Fruit fly (Drosophila melanogaster) whole organism, prepupa: ENCODE data around the gene CG33689.

ENCODE experiments used
- Blimp-1 ChIP-seq: fragments of 200-800 bp; sonication (Bioruptor generic); optimal IDR thresholded peaks from 3 replicates; lab custom pipeline; 2017; ENCODE audit warnings: missing biosample characterization, missing genetic modification characterization, mild to moderate bottlenecking, moderate library complexity, missing genetic modification reagents
- CG10631 ChIP-seq: fragments of 200-800 bp; sonication (Bioruptor generic); optimal IDR thresholded peaks from 2 replicates; lab custom pipeline; 2016; ENCODE audit warnings: missing biosample characterization, missing genetic modification characterization
- CG10669 ChIP-seq: fragments of 200-800 bp; sonication (Bioruptor generic); optimal IDR thresholded peaks from 3 replicates; lab custom pipeline; 2018; ENCODE audit warnings: missing biosample characterization, mild to moderate bottlenecking, missing genetic modification characterization, moderate library complexity
- CG11762 ChIP-seq: fragments of 200-800 bp; sonication (Bioruptor generic); optimal IDR thresholded peaks from 3 replicates; lab custom pipeline; 2016; ENCODE audit warnings: missing biosample characterization, missing genetic modification characterization; ENCODE audit not compliant: insufficient read depth
- CG16779 ChIP-seq: fragments of 200-800 bp; sonication (Bioruptor generic); optimal IDR thresholded peaks from 3 replicates; lab custom pipeline; 2017; ENCODE audit warnings: missing biosample characterization, mild to moderate bottlenecking, missing genetic modification characterization
- CG3032 ChIP-seq: fragments of 200-800 bp; optimal IDR thresholded peaks from 2 replicates; lab custom pipeline; 2019; ENCODE audit warnings: missing biosample characterization, mild to moderate bottlenecking, missing genetic modification characterization, moderate library complexity
- CG31627 ChIP-seq: fragments of 200-800 bp; sonication (Bioruptor generic); optimal IDR thresholded peaks from 3 replicates; lab custom pipeline; 2016; ENCODE audit warnings: missing biosample characterization, missing genetic modification characterization
- CG32006 ChIP-seq: fragments of 200-800 bp; sonication (Bioruptor generic); optimal IDR thresholded peaks from 3 replicates; lab custom pipeline; 2017; ENCODE audit warnings: missing biosample characterization, mild to moderate bottlenecking, missing genetic modification characterization
- CG34406 ChIP-seq: fragments of 200-800 bp; sonication (Bioruptor generic); optimal IDR thresholded peaks from 3 replicates; lab custom pipeline; 2016; ENCODE audit warnings: missing biosample characterization, missing genetic modification characterization
- CG3919 ChIP-seq: fragments of 200-800 bp; sonication (Bioruptor generic); optimal IDR thresholded peaks from 3 replicates; lab custom pipeline; 2016; ENCODE audit warnings: missing biosample characterization, missing genetic modification characterization
- CG4318 ChIP-seq: fragments of 200-800 bp; sonication (Bioruptor generic); optimal IDR thresholded peaks from 3 replicates; lab custom pipeline; 2017; ENCODE audit warnings: missing biosample characterization, mild to moderate bottlenecking, missing genetic modification characterization
- CG6276 ChIP-seq: fragments of 200-800 bp; sonication (Bioruptor generic); optimal IDR thresholded peaks from 2 replicates; lab custom pipeline; 2017; ENCODE audit warnings: missing biosample characterization, mild to moderate bottlenecking, missing genetic modification characterization
- CG6792 ChIP-seq: fragments of 200-800 bp; sonication (Bioruptor generic); optimal IDR thresholded peaks from 3 replicates; lab custom pipeline; 2016; ENCODE audit warnings: missing biosample characterization, missing genetic modification characterization
- CG6808 ChIP-seq: fragments of 200-800 bp; sonication (Bioruptor generic); optimal IDR thresholded peaks from 3 replicates; lab custom pipeline; 2017; ENCODE audit warnings: missing biosample characterization, missing genetic modification characterization, mild to moderate bottlenecking, moderate library complexity, missing genetic modification reagents
- CG6854 ChIP-seq: fragments of 200-800 bp; sonication (Bioruptor generic); optimal IDR thresholded peaks from 2 replicates; lab custom pipeline; 2017; ENCODE audit warnings: missing biosample characterization, mild to moderate bottlenecking, missing genetic modification characterization
- CG8632 ChIP-seq: fragments of 200-800 bp; sonication (Bioruptor generic); optimal IDR thresholded peaks from 3 replicates; lab custom pipeline; 2016; ENCODE audit warnings: missing biosample characterization, missing genetic modification characterization
- CG9139 ChIP-seq: fragments of 200-800 bp; sonication (Bioruptor generic); optimal IDR thresholded peaks from 3 replicates; lab custom pipeline; 2017; ENCODE audit warnings: missing biosample characterization, mild to moderate bottlenecking, missing genetic modification characterization
- Eip78C ChIP-seq: fragments of 200-800 bp; sonication (Bioruptor generic); peaks from one replicate; lab custom pipeline; 2016; ENCODE audit warnings: missing biosample characterization, missing genetic modification characterization
- Eip93F ChIP-seq: fragments of 200-800 bp; sonication (Bioruptor generic); optimal IDR thresholded peaks from 2 replicates; lab custom pipeline; 2016; ENCODE audit warnings: missing biosample characterization, mild to moderate bottlenecking, missing genetic modification characterization
- Ets96B ChIP-seq: fragments of 200-800 bp; optimal IDR thresholded peaks from 2 replicates; lab custom pipeline; 2019; ENCODE audit warnings: missing biosample characterization, mild to moderate bottlenecking, missing genetic modification characterization, moderate library complexity
- Hr38 ChIP-seq: sonication (Bioruptor generic); optimal IDR thresholded peaks from 2 replicates; lab custom pipeline; 2016; ENCODE audit warnings: missing biosample characterization, missing genetic modification characterization
- Hr39 ChIP-seq: fragments of 200-800 bp; sonication (Bioruptor generic); optimal IDR thresholded peaks from 2 replicates; lab custom pipeline; 2016; ENCODE audit warnings: missing biosample characterization, missing genetic modification characterization
- Lpt ChIP-seq: fragments of 200-800 bp; sonication (Bioruptor generic); optimal IDR thresholded peaks from 3 replicates; lab custom pipeline; 2016; ENCODE audit warnings: missing biosample characterization, missing genetic modification characterization
- Met ChIP-seq: fragments of 200-800 bp; sonication (Bioruptor generic); optimal IDR thresholded peaks from 3 replicates; lab custom pipeline; 2016; ENCODE audit warnings: missing biosample characterization, missing genetic modification characterization
- OdsH ChIP-seq: fragments of 200-800 bp; sonication (Bioruptor generic); optimal IDR thresholded peaks from 3 replicates; lab custom pipeline; 2016; ENCODE audit warnings: missing biosample characterization, missing genetic modification characterization
- Smox ChIP-seq: fragments of 200-800 bp; sonication (Bioruptor generic); optimal IDR thresholded peaks from 3 replicates; lab custom pipeline; 2016; ENCODE audit warnings: missing biosample characterization, missing genetic modification characterization
- Sox102F ChIP-seq: fragments of 200-800 bp; sonication (Bioruptor generic); optimal IDR thresholded peaks from 2 replicates; lab custom pipeline; 2016; ENCODE audit warnings: missing biosample characterization, mild to moderate bottlenecking, missing genetic modification characterization
- Sox15 ChIP-seq: fragments of 200-800 bp; sonication (Bioruptor generic); optimal IDR thresholded peaks from 3 replicates; lab custom pipeline; 2016; ENCODE audit warnings: missing biosample characterization, missing genetic modification characterization
- acj6 ChIP-seq: fragments of 200-800 bp; sonication (Bioruptor generic); optimal IDR thresholded peaks from 3 replicates; lab custom pipeline; 2016; ENCODE audit warnings: missing biosample characterization, missing genetic modification characterization
- cyc ChIP-seq: fragments of 200-800 bp; sonication (Bioruptor generic); optimal IDR thresholded peaks from 3 replicates; lab custom pipeline; 2016; ENCODE audit warnings: missing biosample characterization, missing genetic modification characterization
- dac ChIP-seq: fragments of 200-800 bp; sonication (Bioruptor generic); optimal IDR thresholded peaks from 2 replicates; lab custom pipeline; 2017; ENCODE audit warnings: missing biosample characterization, mild to moderate bottlenecking, missing genetic modification characterization
- eg ChIP-seq: fragments of 200-800 bp; sonication (Bioruptor generic); IDR thresholded peaks from 3 replicates; pipeline ENCODE4 v1.3.6; 2022; ENCODE audit warnings: missing biosample characterization, missing genetic modification characterization
- esn ChIP-seq: fragments of 200-800 bp; sonication (Bioruptor generic); optimal IDR thresholded peaks from 2 replicates; lab custom pipeline; 2016; ENCODE audit warnings: missing biosample characterization, mild to moderate bottlenecking, missing genetic modification characterization, moderate library complexity
- fd59A ChIP-seq: fragments of 200-800 bp; sonication (Bioruptor generic); optimal IDR thresholded peaks from 2 replicates; lab custom pipeline; 2017; ENCODE audit warnings: missing biosample characterization, mild to moderate bottlenecking, missing genetic modification characterization, missing genetic modification reagents
- fkh ChIP-seq: fragments of 200-800 bp; sonication (Bioruptor generic); optimal IDR thresholded peaks from 3 replicates; lab custom pipeline; 2017; ENCODE audit warnings: missing biosample characterization, mild to moderate bottlenecking, missing genetic modification characterization, moderate library complexity
- lz ChIP-seq: fragments of 200-800 bp; sonication (Bioruptor generic); optimal IDR thresholded peaks from 3 replicates; lab custom pipeline; 2016; ENCODE audit warnings: missing biosample characterization, missing genetic modification characterization
- pdm3 ChIP-seq: fragments of 200-800 bp; sonication (Bioruptor generic); optimal IDR thresholded peaks from 3 replicates; lab custom pipeline; 2016; ENCODE audit warnings: missing biosample characterization, missing genetic modification characterization
- salr ChIP-seq, 2 experiments: fragments of 200-800 bp; sonication (Bioruptor generic); optimal IDR thresholded peaks; 3 replicates each; lab custom pipeline; 2016 to 2018; ENCODE audit warnings: missing biosample characterization in 2 of 2, missing genetic modification characterization in 2 of 2, mild to moderate bottlenecking in 1 of 2
- spab ChIP-seq: fragments of 200-800 bp; sonication (Bioruptor generic); optimal IDR thresholded peaks from 2 replicates; lab custom pipeline; 2017; ENCODE audit warnings: missing biosample characterization, mild to moderate bottlenecking, missing genetic modification characterization, missing genetic modification reagents
- ss ChIP-seq, 2 experiments: fragments of 200-800 bp; sonication (Bioruptor generic); optimal IDR thresholded peaks; 2 replicates in 1 of 2; 3 replicates in 1 of 2; lab custom pipeline; 2017 to 2018; ENCODE audit warnings: mild to moderate bottlenecking in 2 of 2, missing biosample characterization in 2 of 2, missing genetic modification characterization in 2 of 2, moderate library complexity in 1 of 2
- svp ChIP-seq: fragments of 200-800 bp; sonication (Bioruptor generic); peaks from one replicate; lab custom pipeline; 2016; ENCODE audit warnings: missing biosample characterization, missing genetic modification characterization
- vri ChIP-seq: fragments of 200-800 bp; sonication (Bioruptor generic); optimal IDR thresholded peaks from 3 replicates; lab custom pipeline; 2016; ENCODE audit warnings: missing biosample characterization, mild to moderate bottlenecking, missing genetic modification characterization

The CG33689 gene

dm6 chr3L:16208839-16209612, 9.0 kb downstream of the CG33689 start:
- no peak for TF ChIP-seq CG6276
- TF ChIP-seq CG8632 (GFP tag; lab: Kevin White, UChicago) = no peak
- TF ChIP-seq fkh (GFP tag; lab: Kevin White, UChicago) = no peak
- TF ChIP-seq CG3919 (GFP tag; lab: Kevin White, UChicago) = peak; percentile 58
- peak; percentile 63 for TF ChIP-seq CG32006 (GFP tag; lab: Kevin White, UChicago)
- TF ChIP-seq spab (GFP tag; lab: Kevin White, UChicago) = no peak
- TF ChIP-seq salr (GFP tag; optimal IDR thresholded peaks at IDR 0.05; lab: Kevin White, UChicago) = no peak
- peak; percentile 37 for TF ChIP-seq acj6 (GFP tag; lab: Kevin White, UChicago)
- peak; percentile 38 for TF ChIP-seq CG34406
- TF ChIP-seq vri (GFP tag; lab: Kevin White, UChicago) = no peak
- peak; percentile 94 for TF ChIP-seq svp (GFP tag; lab: Kevin White, UChicago)
- TF ChIP-seq CG10631 (GFP tag; lab: Kevin White, UChicago) = peak; percentile 37
- peak; percentile 27 for TF ChIP-seq CG4318 (GFP tag; lab: Kevin White, UChicago)
- no peak for TF ChIP-seq dac (GFP tag; lab: Kevin White, UChicago)
- TF ChIP-seq CG6792 (GFP tag; lab: Kevin White, UChicago) = peak; percentile 24
- no peak for TF ChIP-seq Lpt (GFP tag; lab: Kevin White, UChicago)
- no peak for TF ChIP-seq CG9139 (GFP tag; lab: Kevin White, UChicago)
- peak; percentile 21 for TF ChIP-seq Sox102F (GFP tag; lab: Kevin White, UChicago)
- peak; percentile 5 for TF ChIP-seq CG11762 (GFP tag; lab: Kevin White, UChicago)
- peak; percentile 0 for TF ChIP-seq lz (GFP tag; lab: Kevin White, UChicago)
- TF ChIP-seq ss (GFP tag; optimal IDR thresholded peaks at IDR 0.05; lab: Kevin White, UChicago) = peak in 1 of 2 experiments; percentile 30
- TF ChIP-seq pdm3 (GFP tag; lab: Kevin White, UChicago) = peak; percentile 28
- peak; percentile 2 for TF ChIP-seq cyc (GFP tag; lab: Kevin White, UChicago)
- peak; percentile 78 for TF ChIP-seq Eip78C
- peak; percentile 14 for TF ChIP-seq CG6808 (GFP tag; lab: Kevin White, UChicago)
- no peak for TF ChIP-seq Blimp-1 (GFP tag; lab: Kevin White, UChicago)
- TF ChIP-seq Met (GFP tag; lab: Kevin White, UChicago) = no peak
- TF ChIP-seq esn (GFP tag; lab: Kevin White, UChicago) = peak; percentile 34
- no peak for TF ChIP-seq CG16779 (tag; lab: Kevin White, UChicago)
- no peak for TF ChIP-seq Hr39
- peak; percentile 51 for TF ChIP-seq fd59A (GFP tag; lab: Kevin White, UChicago)
- peak; percentile 57 for TF ChIP-seq CG3032 (tag; lab: Kevin White, UChicago)
- TF ChIP-seq Ets96B (tag; lab: Kevin White, UChicago) = peak; percentile 28
- no peak for TF ChIP-seq Eip93F (GFP tag; lab: Kevin White, UChicago)
- TF ChIP-seq eg = 0 out of 3 replicates have a peak, but pooled peaks have one; percentile 10
- TF ChIP-seq CG31627 (GFP tag; lab: Kevin White, UChicago) = peak; percentile 13
- peak; percentile 14 for TF ChIP-seq Sox15 (GFP tag; lab: Kevin White, UChicago)
- no peak for TF ChIP-seq CG10669 (GFP tag; lab: Kevin White, UChicago)
- no peak for TF ChIP-seq Hr38
- TF ChIP-seq OdsH (GFP tag; lab: Kevin White, UChicago) = peak; percentile 37
- peak; percentile 23 for TF ChIP-seq CG6854 (GFP tag; lab: Kevin White, UChicago)
- no peak for TF ChIP-seq Smox
- TF ChIP-seq, all 60 proteins: peak for 25
